Fruit fly (Drosophila melanogaster) whole organism, adult: ENCODE measurements around the gene RAF2.
A peak's percentile ranks its signal among the peaks of the same experiment; 100 is the strongest.

Experiments
- CG11617 ChIP-seq: fragments of 200-800 bp; sonication (Bioruptor generic); optimal IDR thresholded peaks from 2 replicates; lab custom pipeline; 2017; ENCODE audit warnings: mild to moderate bottlenecking, missing biosample characterization, missing genetic modification reagents, missing genetic modification characterization
- CG12768 ChIP-seq: fragments of 200-800 bp; sonication (Bioruptor generic); optimal IDR thresholded peaks from 2 replicates; lab custom pipeline; 2017; ENCODE audit warnings: missing biosample characterization, missing genetic modification characterization, mild to moderate bottlenecking, moderate library complexity, missing genetic modification reagents
- CG14711 ChIP-seq: fragments of 200-800 bp; sonication (Bioruptor generic); optimal IDR thresholded peaks from 2 replicates; lab custom pipeline; 2018; ENCODE audit warnings: missing biosample characterization, mild to moderate bottlenecking, missing genetic modification characterization, moderate library complexity
- CG1620 ChIP-seq: fragments of 200-800 bp; sonication (Bioruptor generic); optimal IDR thresholded peaks from 2 replicates; lab custom pipeline; 2016; ENCODE audit warnings: missing biosample characterization, missing genetic modification characterization
- CG33017 ChIP-seq: fragments of 200-800 bp; sonication (Bioruptor generic); optimal IDR thresholded peaks from 2 replicates; lab custom pipeline; 2018; ENCODE audit warnings: missing biosample characterization, mild to moderate bottlenecking, missing genetic modification characterization, moderate library complexity
- CG5204 ChIP-seq: fragments of 200-800 bp; sonication (Bioruptor generic); optimal IDR thresholded peaks from 2 replicates; lab custom pipeline; 2016; ENCODE audit warnings: missing biosample characterization, missing genetic modification characterization
- CG7045 ChIP-seq: fragments of 200-800 bp; sonication (Bioruptor generic); optimal IDR thresholded peaks from 2 replicates; lab custom pipeline; 2017; ENCODE audit warnings: missing biosample characterization, mild to moderate bottlenecking, missing genetic modification characterization
- CG7101 ChIP-seq: fragments of 200-800 bp; sonication (Bioruptor generic); optimal IDR thresholded peaks from 2 replicates; lab custom pipeline; 2018; ENCODE audit warnings: missing biosample characterization, mild to moderate bottlenecking, missing genetic modification characterization, moderate library complexity
- Clk ChIP-seq: fragments of 200-800 bp; sonication (Bioruptor generic); optimal IDR thresholded peaks from 2 replicates; lab custom pipeline; 2017; ENCODE audit warnings: missing biosample characterization, missing genetic modification characterization
- Crg-1 ChIP-seq: fragments of 200-800 bp; sonication (Bioruptor generic); optimal IDR thresholded peaks from 2 replicates; lab custom pipeline; 2016; ENCODE audit warnings: missing biosample characterization, missing genetic modification characterization
- Hr96 ChIP-seq: fragments of 200-800 bp; sonication (Bioruptor generic); optimal IDR thresholded peaks from 2 replicates; lab custom pipeline; 2016; ENCODE audit warnings: missing biosample characterization, missing genetic modification characterization
- Mnt ChIP-seq: fragments of 200-800 bp; sonication (Bioruptor generic); optimal IDR thresholded peaks from 2 replicates; lab custom pipeline; 2016; ENCODE audit warnings: missing biosample characterization, mild to moderate bottlenecking, missing genetic modification characterization
- bab1 ChIP-seq: fragments of 200-800 bp; sonication (Bioruptor generic); optimal IDR thresholded peaks from 3 replicates; lab custom pipeline; 2019; ENCODE audit warnings: missing biosample characterization, mild to moderate bottlenecking, missing genetic modification characterization, moderate library complexity
- cic ChIP-seq: fragments of 200-800 bp; sonication (Bioruptor generic); optimal IDR thresholded peaks from 2 replicates; lab custom pipeline; 2017; ENCODE audit warnings: missing biosample characterization, mild to moderate bottlenecking, missing genetic modification characterization, moderate library complexity
- cnc ChIP-seq, 2 experiments: fragments of >200 bp; optimal IDR thresholded peaks; 2 replicates each; lab custom pipeline; 2017
- kay ChIP-seq: fragments of 200-800 bp; sonication (Bioruptor generic); peaks from one replicate; lab custom pipeline; 2016; ENCODE audit warnings: missing biosample characterization, missing genetic modification characterization, borderline replicate concordance
- ovo ChIP-seq: fragments of 200-800 bp; sonication (Bioruptor generic); optimal IDR thresholded peaks from 2 replicates; lab custom pipeline; 2016; ENCODE audit warnings: missing biosample characterization, missing genetic modification characterization
- pad ChIP-seq: fragments of 200-800 bp; sonication (Bioruptor generic); optimal IDR thresholded peaks from 3 replicates; lab custom pipeline; 2017; ENCODE audit warnings: missing biosample characterization, missing genetic modification characterization, mild to moderate bottlenecking, moderate library complexity, missing genetic modification reagents
- tj ChIP-seq: fragments of 200-800 bp; sonication (Bioruptor generic); optimal IDR thresholded peaks from 3 replicates; lab custom pipeline; 2017; ENCODE audit warnings: missing biosample characterization, mild to moderate bottlenecking, missing genetic modification characterization, moderate library complexity
- toe ChIP-seq: fragments of 200-800 bp; sonication (Bioruptor generic); optimal IDR thresholded peaks from 2 replicates; lab custom pipeline; 2016; ENCODE audit warnings: missing biosample characterization, missing genetic modification characterization

The RAF2 gene

DNA sequence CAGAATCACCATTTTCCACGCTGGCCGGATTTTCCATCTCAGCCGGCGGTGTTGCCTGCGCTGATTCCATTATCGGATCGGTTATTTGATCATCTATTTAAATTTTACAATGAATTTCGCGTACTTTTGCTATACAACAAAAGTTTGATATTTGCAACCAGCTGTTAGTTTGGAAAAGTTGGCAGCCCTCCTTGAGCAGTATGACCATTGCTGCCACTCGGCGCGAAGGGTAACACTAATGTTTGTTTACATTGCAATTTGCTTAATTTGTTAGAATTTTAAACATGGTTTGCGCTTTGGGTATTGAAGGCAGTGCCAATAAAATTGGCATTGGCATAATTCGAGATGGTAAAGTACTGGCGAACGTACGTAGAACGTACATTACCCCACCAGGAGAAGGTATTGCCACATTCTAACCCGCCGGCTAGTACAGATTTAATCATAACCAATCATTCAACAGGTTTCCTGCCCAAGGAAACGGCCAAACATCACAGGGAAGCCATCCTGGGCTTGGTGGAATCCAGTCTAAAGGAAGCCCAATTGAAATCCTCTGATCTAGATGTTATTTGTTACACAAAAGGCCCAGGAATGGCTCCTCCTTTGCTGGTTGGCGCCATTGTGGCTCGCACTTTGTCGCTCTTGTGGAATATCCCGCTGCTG is 34.2 kb upstream of the RAF2 start, which contains the start of the genes Golgin104 and Tcs3:
TSS of gene Golgin104 (minus strand) at position 182 of the 660 bp plus-strand sequence.
TSS of gene Tcs3 (plus strand) at position 222 of the 660 bp plus-strand sequence.
- TF ChIP-seq Hr96 (GFP tag; lab: Kevin White, UChicago) (no peak), bab1 (GFP tag; lab: Kevin White, UChicago) (peak; percentile 57)

DNA sequence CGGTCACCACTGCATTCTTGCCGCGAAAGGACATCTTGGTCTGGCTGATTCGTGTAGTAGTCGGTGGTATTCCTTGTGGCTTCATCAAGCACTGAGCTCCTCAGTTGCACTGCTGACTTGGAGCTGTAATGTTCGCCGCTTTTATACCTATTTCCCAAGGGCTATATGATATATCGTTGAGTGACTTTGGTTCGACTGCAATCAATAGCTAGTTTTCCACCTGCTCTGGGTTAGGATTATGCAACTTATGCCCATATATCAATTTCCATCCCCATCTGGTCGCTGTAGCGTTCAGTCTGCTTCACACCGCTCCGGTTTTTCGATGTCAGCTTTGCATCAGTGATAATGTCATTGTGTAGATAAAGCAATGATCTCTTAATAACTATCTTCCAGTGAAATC is 31.9 kb upstream of the RAF2 start, which contains the start of gene Pdh:
TSS of gene Pdh (minus strand) at position 101 of the 400 bp plus-strand sequence.
- TF ChIP-seq Crg-1 (GFP tag; lab: Kevin White, UChicago) (no peak), cic (GFP tag; lab: Kevin White, UChicago) (no peak), Mnt (GFP tag; lab: Kevin White, UChicago) (no peak), toe (no peak), CG7101 (tag; lab: Kevin White, UChicago) (no peak)

DNA sequence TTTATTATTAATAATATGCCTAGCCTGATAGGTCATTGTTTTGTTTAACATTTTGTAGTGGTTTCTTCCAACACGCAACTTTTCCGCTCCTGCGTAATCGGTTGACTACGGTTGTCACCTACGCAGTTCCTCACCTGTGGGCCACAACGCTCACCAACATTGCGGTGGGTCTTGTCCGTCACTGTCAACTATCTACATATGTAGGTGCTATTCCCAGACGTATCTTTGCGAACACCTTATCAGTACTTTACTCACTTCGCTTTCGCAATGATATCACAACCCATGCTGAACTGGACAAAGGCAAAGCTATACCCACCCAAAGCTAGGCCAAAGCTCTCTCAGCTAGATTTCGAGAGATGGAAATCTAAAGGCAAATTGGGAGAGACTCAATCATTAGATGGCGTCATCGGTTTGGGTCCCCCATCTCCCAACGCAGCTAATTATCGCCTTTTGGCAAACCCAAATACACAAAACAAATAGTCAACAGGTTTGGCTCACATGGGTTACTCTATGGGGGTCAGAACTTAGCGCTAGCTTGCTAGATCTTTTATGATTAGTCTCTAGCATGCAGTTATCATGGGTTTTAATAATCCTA is 29.9 kb upstream of the RAF2 start:
- TF ChIP-seq CG11617: no peak
- TF ChIP-seq CG14711 (tag; lab: Kevin White, UChicago): no peak
- peak; percentile 88 for TF ChIP-seq kay (GFP tag; lab: Kevin White, UChicago)
- peak; percentile 18 for TF ChIP-seq CG12768 (GFP tag; lab: Kevin White, UChicago)
- TF ChIP-seq Mnt (GFP tag; lab: Kevin White, UChicago): peak; percentile 14
- peak; percentile 13 for TF ChIP-seq CG7101 (tag; lab: Kevin White, UChicago)
- peak; percentile 7 for TF ChIP-seq CG33017 (tag; lab: Kevin White, UChicago)

DNA sequence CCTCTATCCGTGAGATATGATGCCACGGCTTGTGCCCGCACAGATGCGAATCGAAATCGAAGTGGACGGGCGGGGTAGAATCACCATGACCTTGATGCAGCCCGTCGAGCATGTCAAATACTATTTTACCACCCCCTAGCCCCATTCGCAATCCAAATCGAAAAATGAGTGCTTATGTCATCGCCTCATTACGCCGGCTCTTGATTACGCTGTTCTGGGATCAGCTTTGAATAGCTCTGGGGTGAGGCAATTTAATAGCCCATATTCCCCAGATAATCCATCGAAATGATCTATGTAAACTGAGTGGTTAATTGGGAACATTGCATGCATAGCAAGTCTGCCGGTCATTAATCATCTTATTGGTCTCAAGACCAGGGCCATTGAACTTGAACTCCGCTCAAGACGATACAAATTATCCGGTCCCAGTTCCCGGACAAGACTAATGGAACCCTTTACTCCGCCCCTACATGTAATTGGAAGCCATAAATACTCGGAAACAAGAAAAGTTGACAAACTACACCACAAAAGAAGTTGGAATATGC is 28.9 kb upstream of the RAF2 start:
- TF ChIP-seq CG7101 (tag; lab: Kevin White, UChicago): no peak
- no peak for TF ChIP-seq CG11617
- no peak for TF ChIP-seq cic (GFP tag; lab: Kevin White, UChicago)
- no peak for TF ChIP-seq CG14711 (tag; lab: Kevin White, UChicago)
- no peak for TF ChIP-seq tj (GFP tag; lab: Kevin White, UChicago)
- no peak for TF ChIP-seq kay (GFP tag; lab: Kevin White, UChicago)
- no peak for TF ChIP-seq bab1 (GFP tag; lab: Kevin White, UChicago)
- TF ChIP-seq CG12768 (GFP tag; lab: Kevin White, UChicago): no peak
- no peak for TF ChIP-seq pad (GFP tag; lab: Kevin White, UChicago)

DNA sequence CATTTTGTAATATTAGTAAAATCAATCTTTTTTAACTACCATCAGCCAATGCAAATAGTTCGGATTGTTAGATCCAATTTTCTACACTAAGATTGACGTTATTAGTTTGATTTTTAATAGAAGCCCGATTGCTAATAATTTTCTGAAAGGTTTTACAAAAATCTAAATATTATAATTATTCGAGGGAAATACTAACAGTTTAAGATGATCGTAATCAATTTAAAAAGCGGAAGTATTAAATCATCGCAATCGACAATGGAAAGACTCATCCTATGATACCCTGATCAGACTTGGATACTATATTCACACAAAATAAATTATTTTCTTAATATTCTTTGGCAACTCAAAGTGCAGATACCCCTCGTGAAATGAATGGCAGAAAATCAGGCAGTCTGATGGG is 28.3 kb upstream of the RAF2 start:
- TF ChIP-seq tj (GFP tag; lab: Kevin White, UChicago) (no peak), toe (no peak), cnc (optimal IDR thresholded peaks at IDR 0.05; lab: Kevin White, UChicago) (no peak), Clk (GFP tag; lab: Kevin White, UChicago) (no peak), CG1620 (GFP tag; lab: Kevin White, UChicago) (no peak), kay (GFP tag; lab: Kevin White, UChicago) (no peak), CG33017 (tag; lab: Kevin White, UChicago) (no peak), CG12768 (GFP tag; lab: Kevin White, UChicago) (no peak), CG7045 (GFP tag; lab: Kevin White, UChicago) (no peak), bab1 (GFP tag; lab: Kevin White, UChicago) (no peak), cic (GFP tag; lab: Kevin White, UChicago) (no peak), Mnt (GFP tag; lab: Kevin White, UChicago) (no peak), pad (GFP tag; lab: Kevin White, UChicago) (no peak), CG11617 (no peak), CG7101 (tag; lab: Kevin White, UChicago) (no peak), Crg-1 (GFP tag; lab: Kevin White, UChicago) (no peak), CG14711 (tag; lab: Kevin White, UChicago) (no peak), CG5204 (no peak), ovo (GFP tag; lab: Kevin White, UChicago) (no peak)

DNA sequence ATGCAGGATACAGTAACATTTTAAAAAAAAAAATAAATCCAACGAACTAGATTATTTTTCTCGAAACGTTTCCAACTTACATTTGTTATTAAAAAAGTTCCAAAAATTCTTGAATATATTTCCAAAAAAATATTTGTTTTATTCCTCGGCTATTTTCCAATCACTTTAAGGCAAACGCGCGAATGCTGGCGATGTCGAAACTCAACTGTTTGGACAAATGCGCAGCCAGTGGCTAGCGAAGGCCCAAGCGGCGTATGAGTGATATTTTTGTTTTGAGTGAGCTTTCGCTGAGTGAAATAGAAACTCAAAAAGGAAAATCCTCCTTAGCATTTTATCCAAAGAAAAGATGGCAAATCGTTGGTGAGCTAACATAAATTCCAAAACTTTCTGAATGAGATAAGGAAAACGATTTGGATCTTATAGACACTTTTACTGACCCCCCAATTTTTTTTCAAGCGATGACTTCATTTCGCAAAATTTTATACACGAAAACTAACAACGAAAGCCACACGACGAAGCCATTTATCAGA is 26.8 kb upstream of the RAF2 start, which contains the start of gene ringer:
TSS of gene ringer (minus strand) at position 210 of the 530 bp plus-strand sequence.
- TF ChIP-seq cnc (optimal IDR thresholded peaks at IDR 0.05; lab: Kevin White, UChicago) (no peak), CG33017 (tag; lab: Kevin White, UChicago) (peak; percentile 43), Mnt (GFP tag; lab: Kevin White, UChicago) (no peak), pad (GFP tag; lab: Kevin White, UChicago) (no peak)
